Worm (Caenorhabditis elegans) whole organism, L4/young adult: ENCODE measurements around the gene dpy-22.
A peak's percentile ranks its signal among the peaks of the same experiment; 100 is the strongest.

Experiments
- W03F9.2 ChIP-seq: fragments of 150-350 bp; optimal IDR thresholded peaks from 2 replicates; lab custom pipeline; 2014; ENCODE audit warnings: missing biosample characterization, missing genetic modification characterization
- dao-5 ChIP-seq: sonication (generic microtip); optimal IDR thresholded peaks from 2 replicates; lab custom pipeline; 2016; ENCODE audit warnings: missing genotype, missing genetic modification characterization, moderate library complexity, missing compliant biosample characterization
- him-1 ChIP-seq: sonication (generic microtip); optimal IDR thresholded peaks from 2 replicates; lab custom pipeline; 2016; ENCODE audit warnings: missing genotype, missing genetic modification reagents, missing genetic modification characterization, missing compliant biosample characterization

The dpy-22 gene

ce11 chrX:9840864-9841263 is 18.8 kb upstream of the dpy-22 start:
- TF ChIP-seq W03F9.2, result no peak
- no peak for TF ChIP-seq him-1
- no peak for TF ChIP-seq dao-5

- TF ChIP-seq W03F9.2 (peak; percentile 72), him-1 (no peak)
Measured at ce11 chrX:9837989-9838541, 16.0 kb upstream of the dpy-22 start, which contains the start of gene ipla-2. TSS of gene ipla-2 (minus strand) at chrX:9838039.

ce11 chrX:9832370-9832769 is 10.3 kb upstream of the dpy-22 start:
- TF ChIP-seq W03F9.2 (no peak), him-1 (no peak), dao-5 (no peak)

ce11 chrX:9831215-9831614 is 9.1 kb upstream of the dpy-22 start, which contains the start of gene rrc-1:
TSS of gene rrc-1 (minus strand) at chrX:9831288.
- TF ChIP-seq him-1 (no peak), W03F9.2 (no peak), dao-5 (no peak)

ce11 chrX:9822606-9823264 is 662 bp upstream of the dpy-22 start:
- TF ChIP-seq him-1, result no peak
- peak; percentile 14 for TF ChIP-seq dao-5
- TF ChIP-seq W03F9.2, result no peak

- TF ChIP-seq W03F9.2, result no peak
- TF ChIP-seq him-1, result no peak
- TF ChIP-seq dao-5, result no peak
Measured at ce11 chrX:9814132-9814811, 7.8 kb downstream of the dpy-22 start.

- TF ChIP-seq W03F9.2, result no peak
- TF ChIP-seq him-1, result no peak
- no peak for TF ChIP-seq dao-5
Measured at ce11 chrX:9807377-9808048, 14.6 kb downstream of the dpy-22 start, which contains the start of gene lgc-47. TSS of gene lgc-47 (minus strand) at chrX:9807662.

- no peak for TF ChIP-seq him-1
- no peak for TF ChIP-seq dao-5
- TF ChIP-seq W03F9.2, result no peak
Measured at ce11 chrX:9805426-9805825, 16.6 kb downstream of the dpy-22 start.

ce11 chrX:9804735-9805134 is 17.3 kb downstream of the dpy-22 start:
- TF ChIP-seq him-1, result no peak
- TF ChIP-seq W03F9.2, result no peak
- no peak for TF ChIP-seq dao-5

ce11 chrX:9803603-9804002 is 18.5 kb downstream of the dpy-22 start:
- TF ChIP-seq dao-5 (no peak), him-1 (no peak), W03F9.2 (no peak)

- TF ChIP-seq him-1 (no peak), W03F9.2 (no peak), dao-5 (no peak)
Measured at ce11 chrX:9798530-9798929, 23.5 kb downstream of the dpy-22 start, which contains the start of gene F36G3.3. TSS of gene F36G3.3 (plus strand) at chrX:9798835.

ce11 chrX:9796063-9796462 is 26.0 kb downstream of the dpy-22 start:
- TF ChIP-seq W03F9.2 (no peak), dao-5 (no peak), him-1 (no peak)

- no peak for TF ChIP-seq dao-5
- no peak for TF ChIP-seq W03F9.2
- TF ChIP-seq him-1, result no peak
Measured at ce11 chrX:9795579-9795978, 26.5 kb downstream of the dpy-22 start.

ce11 chrX:9794173-9794572 is 27.9 kb downstream of the dpy-22 start, which contains the start of gene F36G3.2:
TSS of gene F36G3.2 (minus strand) at chrX:9794273.
- no peak for TF ChIP-seq dao-5
- TF ChIP-seq W03F9.2, result no peak

- no peak for TF ChIP-seq him-1
- TF ChIP-seq W03F9.2, result no peak
- no peak for TF ChIP-seq dao-5
Measured at ce11 chrX:9789110-9789509, 33.0 kb downstream of the dpy-22 start, which contains the start of gene F36G3.1. TSS of gene F36G3.1 (minus strand) at chrX:9789210.

ce11 chrX:9785865-9786264 is 36.2 kb downstream of the dpy-22 start:
- TF ChIP-seq him-1 (no peak), dao-5 (no peak), W03F9.2 (no peak)
